Worm (Caenorhabditis elegans) whole organism, L4 larva: Measurements from ENCODE around the gene F58D12.1.

Source experiments
- F49E8.2 ChIP-seq: sonication (generic microtip); optimal IDR thresholded peaks from 2 replicates; lab custom pipeline; 2016; ENCODE audit warnings: missing compliant biosample characterization, mild to moderate bottlenecking, missing genetic modification characterization, borderline replicate concordance
- T20F7.1 ChIP-seq: fragments of 200-800 bp; sonication (Bioruptor generic); optimal IDR thresholded peaks from 2 replicates; lab custom pipeline; 2018; ENCODE audit warnings: mild to moderate bottlenecking, missing genetic modification characterization, missing compliant biosample characterization
- aha-1 ChIP-seq: fragments of 150-350 bp; peaks from one replicate; lab custom pipeline; 2014; ENCODE audit warnings: missing biosample characterization, missing genetic modification characterization
- ceh-62 ChIP-seq: sonication (generic microtip); optimal IDR thresholded peaks from 2 replicates; lab custom pipeline; 2017; ENCODE audit warnings: missing biosample characterization, missing genetic modification characterization
- ces-1 ChIP-seq: fragments of 150-350 bp; sonication (generic microtip); optimal IDR thresholded peaks from 4 replicates; lab custom pipeline; 2014; ENCODE audit warnings: missing biosample characterization, missing genetic modification reagents, missing genetic modification characterization
- dpl-1 ChIP-seq: fragments of 150-350 bp; optimal IDR thresholded peaks from 2 replicates; lab custom pipeline; 2014; ENCODE audit warnings: missing biosample characterization, missing genetic modification reagents, missing genetic modification characterization
- duxl-1 ChIP-seq: sonication (generic microtip); optimal IDR thresholded peaks from 2 replicates; lab custom pipeline; 2016; ENCODE audit warnings: mild to moderate bottlenecking, missing genetic modification characterization, moderate library complexity, missing compliant biosample characterization; ENCODE audit not compliant: poor library complexity
- egl-27 ChIP-seq: sonication (generic microtip); optimal IDR thresholded peaks from 3 replicates; lab custom pipeline; 2017; ENCODE audit warnings: missing biosample characterization, missing genetic modification reagents, missing genetic modification characterization
- egl-43 ChIP-seq: fragments of 200-800 bp; sonication (Bioruptor generic); IDR thresholded peaks from 2 replicates; pipeline ENCODE4 v1.3.6; 2022; ENCODE audit warnings: missing genetic modification reagents, missing genetic modification characterization, missing compliant biosample characterization
- fkh-10 ChIP-seq: fragments of 150-350 bp; optimal IDR thresholded peaks from 2 replicates; lab custom pipeline; 2014; ENCODE audit warnings: missing biosample characterization, missing genetic modification reagents, missing genetic modification characterization
- hif-1 ChIP-seq, 2 experiments: sonication (generic microtip); optimal IDR thresholded peaks; 2 replicates each; lab custom pipeline; 2016 to 2017; ENCODE audit warnings: missing compliant biosample characterization in 2 of 2, missing genetic modification characterization in 2 of 2, missing genetic modification reagents in 2 of 2, missing genotype in 2 of 2, mild to moderate bottlenecking in 1 of 2
- hlh-11 ChIP-seq: fragments of 200-800 bp; sonication (Bioruptor generic); optimal IDR thresholded peaks from 2 replicates; lab custom pipeline; 2018; ENCODE audit warnings: mild to moderate bottlenecking, missing genetic modification characterization, missing compliant biosample characterization
- hlh-30 ChIP-seq: sonication (generic microtip); optimal IDR thresholded peaks from 2 replicates; lab custom pipeline; 2017; ENCODE audit warnings: antibody characterized with exemption, mild to moderate bottlenecking, missing genetic modification characterization, missing compliant biosample characterization; ENCODE audit not compliant: insufficient read depth
- lin-29 ChIP-seq: fragments of 200-800 bp; sonication (Bioruptor generic); IDR thresholded peaks from 2 replicates; pipeline ENCODE4 v1.3.6; 2022; ENCODE audit warnings: missing genetic modification reagents, missing genetic modification characterization, missing compliant biosample characterization
- lin-38 ChIP-seq: fragments of 200-800 bp; sonication (Bioruptor generic); IDR thresholded peaks from 2 replicates; pipeline ENCODE4 v1.3.6; 2022; ENCODE audit warnings: missing genetic modification reagents, missing genetic modification characterization, missing compliant biosample characterization
- lin-39 ChIP-seq: fragments of 150-350 bp; optimal IDR thresholded peaks from 2 replicates; lab custom pipeline; 2014; ENCODE audit warnings: missing biosample characterization, missing genetic modification reagents, missing genetic modification characterization
- mdl-1 ChIP-seq, 2 experiments: fragments of 150-350 bp in 1 of 2; sonication (generic microtip) in 1 of 2; optimal IDR thresholded peaks; 2 replicates each; lab custom pipeline; 2014 to 2017; ENCODE audit warnings: missing biosample characterization in 2 of 2, missing genetic modification characterization in 2 of 2
- mes-2 ChIP-seq: sonication (generic microtip); optimal IDR thresholded peaks from 2 replicates; lab custom pipeline; 2016; ENCODE audit warnings: missing genotype, mild to moderate bottlenecking, missing genetic modification characterization, missing compliant biosample characterization; ENCODE audit not compliant: poor library complexity, severe bottlenecking
- mxl-3 ChIP-seq: fragments of 200-800 bp; sonication (Bioruptor generic); optimal IDR thresholded peaks from 2 replicates; lab custom pipeline; 2018; ENCODE audit warnings: mild to moderate bottlenecking, missing genetic modification characterization, missing compliant biosample characterization
- nhr-25 ChIP-seq: sonication (generic microtip); optimal IDR thresholded peaks from 2 replicates; lab custom pipeline; 2017; ENCODE audit warnings: missing genetic modification characterization, mild to moderate bottlenecking, missing compliant biosample characterization, antibody characterized with exemption, moderate library complexity, borderline replicate concordance; ENCODE audit not compliant: insufficient read depth
- nhr-48 ChIP-seq: sonication (generic microtip); optimal IDR thresholded peaks from 2 replicates; lab custom pipeline; 2016; ENCODE audit warnings: mild to moderate bottlenecking, missing genetic modification characterization, missing compliant biosample characterization
- nhr-76 ChIP-seq: fragments of 150-350 bp; optimal IDR thresholded peaks from 2 replicates; lab custom pipeline; 2014; ENCODE audit warnings: missing biosample characterization, missing genetic modification characterization
- php-3 ChIP-seq: fragments of 200-800 bp; sonication (Bioruptor generic); IDR thresholded peaks from 2 replicates; pipeline ENCODE4 v1.3.6; 2022; ENCODE audit warnings: missing genetic modification reagents, missing genetic modification characterization, missing compliant biosample characterization
- rbr-2 ChIP-seq: sonication (generic microtip); optimal IDR thresholded peaks from 2 replicates; lab custom pipeline; 2016; ENCODE audit warnings: missing genotype, missing genetic modification characterization, missing compliant biosample characterization
- sdz-12 ChIP-seq: fragments of 200-800 bp; sonication (Bioruptor generic); optimal IDR thresholded peaks from 2 replicates; lab custom pipeline; 2018; ENCODE audit warnings: mild to moderate bottlenecking, missing genetic modification characterization, missing compliant biosample characterization
- skn-1 ChIP-seq: fragments of 150-350 bp; optimal IDR thresholded peaks from 2 replicates; lab custom pipeline; 2014; ENCODE audit warnings: missing biosample characterization, missing genetic modification characterization
- snpc-1.2 ChIP-seq: fragments of 200-800 bp; sonication (Bioruptor generic); IDR thresholded peaks from 2 replicates; pipeline ENCODE4 v1.3.6; 2022; ENCODE audit warnings: missing genetic modification reagents, missing genetic modification characterization, missing compliant biosample characterization
- unc-39 ChIP-seq: sonication (generic microtip); optimal IDR thresholded peaks from 2 replicates; lab custom pipeline; 2017; ENCODE audit warnings: missing biosample characterization, missing genetic modification characterization
- unc-62 ChIP-seq, 3 experiments: fragments of 150-350 bp in 1 of 3; sonication (generic microtip); optimal IDR thresholded peaks in 2 of 3; peaks in 1 of 3; 1 replicate in 1 of 3; 2 replicates in 2 of 3; lab custom pipeline; 2014 to 2017; ENCODE audit warnings: missing biosample characterization in 3 of 3, missing genetic modification characterization in 3 of 3, missing genetic modification reagents in 3 of 3, missing genotype in 1 of 3

Gene F58D12.1

ce11 chrV:14063980-14064379 is 14.6 kb downstream of the F58D12.1 start:
- TF ChIP-seq mes-2 (tag; lab: Kevin White, UChicago) (no peak), snpc-1.2 (no peak), hlh-11 (no peak), ces-1 (GFP tag; lab: Kevin White, UChicago) (no peak)
- TF ChIP-seq, all 104 proteins: peak for 0

DNA sequence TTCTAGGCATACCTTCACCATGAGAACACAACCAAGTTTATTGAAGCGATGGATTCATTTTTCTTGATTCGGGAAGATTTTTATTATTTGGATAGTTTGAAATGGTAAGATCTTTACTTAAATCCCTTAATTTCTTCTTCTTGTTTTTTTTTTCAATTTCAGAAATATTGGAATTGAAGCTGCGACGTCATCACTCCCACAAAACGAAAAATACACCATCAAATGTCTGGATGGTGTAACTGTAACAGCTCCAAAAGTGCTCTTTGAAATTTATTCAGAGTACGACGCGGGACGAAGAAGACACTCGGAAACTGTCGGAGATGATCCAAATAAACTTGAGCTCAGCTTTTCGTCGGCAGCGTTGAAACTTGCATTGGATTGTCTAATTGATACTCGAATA is 15.0 kb downstream of the F58D12.1 start, which contains the start of gene D1086.21:
Gene D1086.21 (plus strand): TSS at position 301 of the 400 bp plus-strand sequence.
- no peak for TF ChIP-seq lin-38
- no peak for TF ChIP-seq hlh-30 (tag; lab: Kevin White, UChicago)
- no peak for TF ChIP-seq duxl-1 (tag; lab: Kevin White, UChicago)
- no peak for TF ChIP-seq egl-43 (GFP tag; lab: Robert Waterston, UW)
- TF ChIP-seq hif-1 (tag; optimal IDR thresholded peaks at IDR 0.05; lab: Kevin White, UChicago) = no peak
- TF ChIP-seq lin-29 = no peak
- TF ChIP-seq snpc-1.2 = no peak
- no peak for TF ChIP-seq lin-39 (tag; lab: Kevin White, UChicago)
- TF ChIP-seq mxl-3 (GFP tag; lab: Kevin White, UChicago) = no peak
- no peak for TF ChIP-seq T20F7.1 (GFP tag; lab: Kevin White, UChicago)
- no peak for TF ChIP-seq unc-39
- no peak for TF ChIP-seq nhr-76
- TF ChIP-seq, all 104 proteins: peak for 0

DNA sequence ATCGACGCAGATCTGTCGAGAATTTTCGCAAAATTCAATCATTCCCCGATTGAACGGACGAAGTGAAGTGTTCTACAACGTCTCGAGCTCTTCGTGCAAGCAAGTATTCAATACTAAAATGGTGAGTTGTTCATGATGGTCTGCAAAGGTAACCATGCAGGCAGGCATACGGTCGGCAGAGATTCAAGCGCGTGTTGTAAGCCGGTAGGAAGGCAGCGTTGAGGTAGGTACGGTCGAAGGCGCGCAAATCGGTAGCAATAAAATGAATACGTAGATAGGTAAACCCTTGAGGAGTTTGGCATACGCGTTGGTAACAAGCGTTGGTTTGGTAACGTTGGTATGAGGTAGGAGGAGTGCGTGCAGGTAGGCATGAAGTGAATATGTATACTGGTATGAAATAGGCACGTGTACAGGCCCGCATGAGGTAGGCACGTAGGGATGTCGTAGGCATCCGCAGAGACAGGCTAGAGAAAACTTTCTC is 18.5 kb downstream of the F58D12.1 start, which contains the start of gene D1086.17:
Gene D1086.17 (plus strand): TSS at position 51 of the 481 bp plus-strand sequence.
- TF ChIP-seq aha-1 (tag; lab: Kevin White, UChicago) = peak; percentile 92
- TF ChIP-seq nhr-48 = no peak

DNA sequence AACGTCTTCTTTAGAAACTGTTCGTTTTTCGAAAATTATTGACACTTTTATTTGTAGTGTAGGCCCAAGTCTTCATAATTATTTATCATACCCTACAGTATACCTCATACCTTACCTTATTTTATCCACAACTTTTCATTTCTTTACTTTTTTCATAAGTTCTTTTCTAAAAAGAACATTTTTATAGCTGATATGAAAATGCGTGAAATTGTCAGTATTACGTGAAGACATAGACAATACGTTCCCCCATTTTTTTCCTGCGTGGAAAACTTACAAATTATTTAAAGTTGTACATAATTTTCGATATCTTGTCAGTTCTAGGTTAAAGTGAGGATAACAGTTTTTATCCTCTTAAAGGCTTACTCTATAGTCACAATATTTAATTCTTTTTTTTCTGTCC is 20.5 kb downstream of the F58D12.1 start:
- TF ChIP-seq F49E8.2 (tag; lab: Kevin White, UChicago) (no peak), ceh-62 (tag; lab: Kevin White, UChicago) (no peak), unc-62 (GFP tag; optimal IDR thresholded peaks at IDR 0.05 in 1 of 2; lab: Kevin White, UChicago) (peak in 1 of 2 experiments; percentile 90), unc-62 (tag; optimal IDR thresholded peaks at IDR 0.05; lab: Kevin White, UChicago) (no peak), skn-1 (tag; lab: Kevin White, UChicago) (no peak), php-3 (GFP tag; lab: Robert Waterston, UW) (no peak), nhr-25 (no peak)

- no peak for TF ChIP-seq nhr-25
- no peak for TF ChIP-seq hlh-11
Measured at ce11 chrV:14074160-14074559, 24.8 kb downstream of the F58D12.1 start, which contains the start of gene D1086.11. D1086.11 (plus strand) TSS chrV:14074460.

DNA sequence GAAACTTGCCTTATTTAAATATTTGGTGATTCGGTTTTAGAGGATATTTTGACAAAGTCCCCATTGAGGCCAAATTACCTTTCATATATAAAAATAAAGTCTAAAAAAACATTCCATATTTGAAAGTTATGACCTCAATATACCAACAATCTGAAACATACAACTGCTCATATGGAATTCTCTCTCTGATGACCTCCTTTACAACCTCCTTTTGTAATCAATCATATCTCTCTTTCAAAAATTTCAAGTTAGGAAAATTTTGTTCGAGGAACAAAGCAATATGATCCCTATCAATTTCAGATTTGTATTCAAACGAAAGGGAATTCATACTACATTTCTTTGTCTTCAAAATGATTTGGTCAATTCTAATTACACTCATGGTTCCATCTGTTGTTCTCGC is 30.1 kb downstream of the F58D12.1 start, which contains the start of gene D1086.6:
Gene D1086.6 (plus strand): TSS at position 301 of the 400 bp plus-strand sequence.
- no peak for TF ChIP-seq fkh-10
- TF ChIP-seq mxl-3 (GFP tag; lab: Kevin White, UChicago) = no peak
- TF ChIP-seq mdl-1 (tag; optimal IDR thresholded peaks at IDR 0.05; lab: Kevin White, UChicago) = no peak
- TF ChIP-seq T20F7.1 (GFP tag; lab: Kevin White, UChicago) = no peak
- TF ChIP-seq sdz-12 (GFP tag; lab: Kevin White, UChicago) = no peak
- no peak for TF ChIP-seq dpl-1 (GFP tag; lab: Kevin White, UChicago)
- no peak for TF ChIP-seq egl-27 (tag; lab: Kevin White, UChicago)
- no peak for TF ChIP-seq rbr-2 (tag; lab: Kevin White, UChicago)
